Worm (Caenorhabditis elegans) whole organism, early embryonic: ENCODE data around the gene C54E4.1.
A peak's percentile ranks its signal among the peaks of the same experiment; 100 is the strongest.

ENCODE experiments used
- B0310.2 ChIP-seq: sonication (generic microtip); optimal IDR thresholded peaks from 2 replicates; lab custom pipeline; 2016; ENCODE audit warnings: mild to moderate bottlenecking, missing genetic modification characterization, missing compliant biosample characterization
- F13C5.2 ChIP-seq: sonication (generic microtip); optimal IDR thresholded peaks from 2 replicates; lab custom pipeline; 2017; ENCODE audit warnings: mild to moderate bottlenecking, missing genetic modification characterization, inconsistent platforms, missing compliant biosample characterization
- aly-1 ChIP-seq: sonication (generic microtip); optimal IDR thresholded peaks from 2 replicates; lab custom pipeline; 2016; ENCODE audit warnings: missing genetic modification characterization, missing compliant biosample characterization
- ama-1 ChIP-seq: fragments of 150-350 bp; optimal IDR thresholded peaks from 2 replicates; lab custom pipeline; 2014
- ceh-13 ChIP-seq: fragments of 200-800 bp; sonication (Bioruptor generic); optimal IDR thresholded peaks from 2 replicates; lab custom pipeline; 2018; ENCODE audit warnings: mild to moderate bottlenecking, missing genetic modification characterization, missing compliant biosample characterization
- ceh-36 ChIP-seq: sonication (generic microtip); optimal IDR thresholded peaks from 2 replicates; lab custom pipeline; 2016; ENCODE audit warnings: missing genetic modification characterization, inconsistent platforms, missing compliant biosample characterization
- ets-7 ChIP-seq: sonication (generic microtip); optimal IDR thresholded peaks from 2 replicates; lab custom pipeline; 2016; ENCODE audit warnings: missing genotype, missing genetic modification characterization, missing compliant biosample characterization
- flt-1 ChIP-seq: fragments of 200-800 bp; sonication (Bioruptor generic); IDR thresholded peaks from 2 replicates; pipeline ENCODE4 v1.3.6; 2022; ENCODE audit warnings: missing genetic modification characterization, missing compliant biosample characterization
- hmbx-1 ChIP-seq: sonication (generic microtip); optimal IDR thresholded peaks from 2 replicates; lab custom pipeline; 2016; ENCODE audit warnings: mild to moderate bottlenecking, missing genetic modification characterization, missing compliant biosample characterization
- hmg-4 ChIP-seq: fragments of 200-800 bp; sonication (Bioruptor generic); optimal IDR thresholded peaks from 2 replicates; lab custom pipeline; 2018; ENCODE audit warnings: mild to moderate bottlenecking, missing genetic modification characterization, missing compliant biosample characterization
- hnd-1 ChIP-seq: sonication (generic microtip); optimal IDR thresholded peaks from 2 replicates; lab custom pipeline; 2016; ENCODE audit warnings: missing genetic modification characterization, missing compliant biosample characterization
- pes-1 ChIP-seq: fragments of 200-800 bp; sonication (Bioruptor generic); IDR thresholded peaks from 2 replicates; pipeline ENCODE4 v1.3.6; 2022; ENCODE audit warnings: missing genetic modification reagents, missing genetic modification characterization, missing compliant biosample characterization
- scrt-1 ChIP-seq: fragments of 200-800 bp; sonication (Bioruptor generic); IDR thresholded peaks from 2 replicates; pipeline ENCODE4 v1.3.6; 2022; ENCODE audit warnings: missing genetic modification characterization, missing compliant biosample characterization
- sea-1 ChIP-seq: fragments of 200-800 bp; sonication (Bioruptor generic); conservative IDR thresholded peaks from 2 replicates; pipeline ENCODE4 v1.3.6; 2022; ENCODE audit warnings: missing genetic modification characterization, missing compliant biosample characterization
- tbx-11 ChIP-seq: fragments of 200-800 bp; sonication (Bioruptor generic); IDR thresholded peaks from 2 replicates; pipeline ENCODE4 v1.3.6; 2022; ENCODE audit warnings: missing genetic modification characterization, missing compliant biosample characterization
- tbx-37 ChIP-seq: fragments of 200-800 bp; sonication (Bioruptor generic); conservative IDR thresholded peaks from 2 replicates; pipeline ENCODE4 v1.3.6; 2022; ENCODE audit warnings: missing genetic modification reagents, missing genetic modification characterization, missing compliant biosample characterization
- tra-4 ChIP-seq: sonication (generic microtip); optimal IDR thresholded peaks from 2 replicates; lab custom pipeline; 2017; ENCODE audit warnings: missing genetic modification characterization, missing compliant biosample characterization

Gene C54E4.1

ce11 chrIV:2219334-2219755 is 44.0 kb downstream of the C54E4.1 start:
- TF ChIP-seq scrt-1 (GFP tag; lab: Robert Waterston, UW) (no peak), hnd-1 (tag; lab: Kevin White, UChicago) (no peak), ets-7 (tag; lab: Kevin White, UChicago) (no peak), B0310.2 (tag; lab: Kevin White, UChicago) (peak; percentile 31), pes-1 (GFP tag; lab: Robert Waterston, UW) (peak; percentile 60), F13C5.2 (tag; lab: Kevin White, UChicago) (peak; percentile 61), ama-1 (lab: Kevin White, UChicago) (no peak), tbx-37 (no peak), hmbx-1 (no peak), ceh-36 (no peak), flt-1 (GFP tag; lab: Robert Waterston, UW) (no peak), hmg-4 (GFP tag; lab: Kevin White, UChicago) (peak; percentile 66), sea-1 (GFP tag; lab: Robert Waterston, UW) (no peak), tra-4 (no peak), tbx-11 (no peak), ceh-13 (no peak)

ce11 chrIV:2220147-2220546 is 44.8 kb downstream of the C54E4.1 start:
- no peak for TF ChIP-seq hmg-4 (GFP tag; lab: Kevin White, UChicago)

- TF ChIP-seq ceh-36 (no peak), ets-7 (tag; lab: Kevin White, UChicago) (no peak), hmbx-1 (no peak), flt-1 (GFP tag; lab: Robert Waterston, UW) (no peak), ceh-13 (no peak), aly-1 (tag; lab: Kevin White, UChicago) (no peak), tra-4 (no peak), pes-1 (GFP tag; lab: Robert Waterston, UW) (no peak), sea-1 (GFP tag; lab: Robert Waterston, UW) (no peak), B0310.2 (tag; lab: Kevin White, UChicago) (no peak), hmg-4 (GFP tag; lab: Kevin White, UChicago) (no peak)
These were observed 45.5 kb downstream of the C54E4.1 start for ce11 chrIV:2220896-2221295.

- TF ChIP-seq B0310.2 (tag; lab: Kevin White, UChicago) (no peak), ceh-13 (no peak), sea-1 (GFP tag; lab: Robert Waterston, UW) (no peak), aly-1 (tag; lab: Kevin White, UChicago) (no peak), ama-1 (lab: Kevin White, UChicago) (no peak), hmg-4 (GFP tag; lab: Kevin White, UChicago) (no peak), ets-7 (tag; lab: Kevin White, UChicago) (no peak)
These were observed 46.0 kb downstream of the C54E4.1 start for ce11 chrIV:2221350-2221749.

- no peak for TF ChIP-seq flt-1 (GFP tag; lab: Robert Waterston, UW)
- TF ChIP-seq scrt-1 (GFP tag; lab: Robert Waterston, UW), result no peak
These were observed 47.1 kb downstream of the C54E4.1 start, which contains the start of gene fnip-2 for ce11 chrIV:2222528-2222927. Gene fnip-2 (plus strand): TSS chrIV:2222828.

- TF ChIP-seq ceh-36 (no peak), hmg-4 (GFP tag; lab: Kevin White, UChicago) (no peak), tbx-11 (no peak), flt-1 (GFP tag; lab: Robert Waterston, UW) (no peak), tbx-37 (no peak), hmbx-1 (no peak), sea-1 (GFP tag; lab: Robert Waterston, UW) (no peak), hnd-1 (tag; lab: Kevin White, UChicago) (no peak), F13C5.2 (tag; lab: Kevin White, UChicago) (no peak), scrt-1 (GFP tag; lab: Robert Waterston, UW) (no peak), B0310.2 (tag; lab: Kevin White, UChicago) (no peak), ama-1 (lab: Kevin White, UChicago) (no peak)
These were observed 47.8 kb downstream of the C54E4.1 start for ce11 chrIV:2223144-2223543.

ce11 chrIV:2223685-2224084 is 48.3 kb downstream of the C54E4.1 start:
- TF ChIP-seq ceh-13 (no peak), scrt-1 (GFP tag; lab: Robert Waterston, UW) (no peak), F13C5.2 (tag; lab: Kevin White, UChicago) (no peak), ama-1 (lab: Kevin White, UChicago) (no peak), tbx-37 (no peak), aly-1 (tag; lab: Kevin White, UChicago) (no peak), ets-7 (tag; lab: Kevin White, UChicago) (no peak), hmbx-1 (no peak), sea-1 (GFP tag; lab: Robert Waterston, UW) (no peak), pes-1 (GFP tag; lab: Robert Waterston, UW) (no peak)
